Fruit fly (Drosophila melanogaster) whole organism, embryonic: ENCODE results near the gene CG17321.

ENCODE experiments used
- Abd-B ChIP-seq: fragments of 200-800 bp; sonication (Bioruptor generic); optimal IDR thresholded peaks from 2 replicates; lab custom pipeline; 2018; ENCODE audit warnings: missing biosample characterization, mild to moderate bottlenecking, missing genetic modification characterization, moderate library complexity
- B-H2 ChIP-seq: fragments of 200-800 bp; sonication (Bioruptor generic); optimal IDR thresholded peaks from 2 replicates; lab custom pipeline; 2018; ENCODE audit warnings: missing biosample characterization, mild to moderate bottlenecking, missing genetic modification characterization
- BtbVII ChIP-seq: fragments of 200-800 bp; sonication (Bioruptor generic); optimal IDR thresholded peaks from 3 replicates; lab custom pipeline; 2017; ENCODE audit warnings: missing biosample characterization, mild to moderate bottlenecking, missing genetic modification characterization
- CG10462 ChIP-seq: fragments of 200-800 bp; sonication (Bioruptor generic); optimal IDR thresholded peaks from 2 replicates; lab custom pipeline; 2016; ENCODE audit warnings: missing biosample characterization, missing genetic modification characterization
- CG12071 ChIP-seq: fragments of 200-800 bp; sonication (Bioruptor generic); optimal IDR thresholded peaks from 3 replicates; lab custom pipeline; 2018; ENCODE audit warnings: missing biosample characterization, mild to moderate bottlenecking, missing genetic modification characterization
- CG12942 ChIP-seq: fragments of 200-800 bp; sonication (Bioruptor generic); optimal IDR thresholded peaks from 3 replicates; lab custom pipeline; 2016; ENCODE audit warnings: missing biosample characterization, missing genetic modification characterization
- CG13624 ChIP-seq: fragments of 200-800 bp; sonication (Bioruptor generic); optimal IDR thresholded peaks from 2 replicates; lab custom pipeline; 2016; ENCODE audit warnings: missing biosample characterization, missing genetic modification characterization
- CG14441 ChIP-seq: fragments of 200-800 bp; sonication (Bioruptor generic); IDR thresholded peaks from 2 replicates; pipeline ENCODE4 v1.3.6; 2022; ENCODE audit warnings: missing biosample characterization, missing genetic modification characterization
- CG14667 ChIP-seq: fragments of 200-800 bp; sonication (Bioruptor generic); IDR thresholded peaks from 2 replicates; pipeline ENCODE4 v1.3.6; 2022; ENCODE audit warnings: missing biosample characterization, missing genetic modification characterization
- CG15479 ChIP-seq: fragments of 200-800 bp; sonication (Bioruptor generic); optimal IDR thresholded peaks from 3 replicates; lab custom pipeline; 2019; ENCODE audit warnings: missing biosample characterization, mild to moderate bottlenecking, missing genetic modification characterization, moderate library complexity
- CG15514 ChIP-seq: fragments of 200-800 bp; sonication (Bioruptor generic); optimal IDR thresholded peaks from 3 replicates; lab custom pipeline; 2017; ENCODE audit warnings: missing biosample characterization, missing genetic modification characterization, mild to moderate bottlenecking, moderate library complexity, missing genetic modification reagents
- CG17612 ChIP-seq: fragments of 200-800 bp; sonication (Bioruptor generic); IDR thresholded peaks from 2 replicates; pipeline ENCODE4 v1.3.6; 2022; ENCODE audit warnings: missing biosample characterization, missing genetic modification characterization
- CG18476 ChIP-seq: fragments of 200-800 bp; sonication (Bioruptor generic); optimal IDR thresholded peaks from 2 replicates; lab custom pipeline; 2016; ENCODE audit warnings: missing biosample characterization, mild to moderate bottlenecking, missing genetic modification characterization
- CG18599 ChIP-seq: fragments of 200-800 bp; sonication (Bioruptor generic); optimal IDR thresholded peaks from 3 replicates; lab custom pipeline; 2017; ENCODE audit warnings: missing biosample characterization, missing genetic modification characterization, mild to moderate bottlenecking, moderate library complexity, missing genetic modification reagents
- CG2712 ChIP-seq: fragments of 200-800 bp; optimal IDR thresholded peaks from 3 replicates; lab custom pipeline; 2019; ENCODE audit warnings: missing biosample characterization, mild to moderate bottlenecking, missing genetic modification characterization, moderate library complexity
- CG2875 ChIP-seq: fragments of 200-800 bp; sonication (Bioruptor generic); optimal IDR thresholded peaks from 2 replicates; lab custom pipeline; 2017; ENCODE audit warnings: missing biosample characterization, mild to moderate bottlenecking, missing genetic modification characterization, missing genetic modification reagents
- CG3281 ChIP-seq: fragments of 200-800 bp; sonication (Bioruptor generic); optimal IDR thresholded peaks from 3 replicates; lab custom pipeline; 2017; ENCODE audit warnings: missing biosample characterization, mild to moderate bottlenecking, missing genetic modification characterization
- CG33213 ChIP-seq: fragments of 200-800 bp; sonication (Bioruptor generic); optimal IDR thresholded peaks from 3 replicates; lab custom pipeline; 2016; ENCODE audit warnings: missing biosample characterization, missing genetic modification characterization
- CG33557 ChIP-seq: fragments of 200-800 bp; sonication (Bioruptor generic); optimal IDR thresholded peaks from 2 replicates; lab custom pipeline; 2019; ENCODE audit warnings: missing biosample characterization, mild to moderate bottlenecking, missing genetic modification characterization, moderate library complexity
- CG6765 ChIP-seq: fragments of 200-800 bp; sonication (Bioruptor generic); optimal IDR thresholded peaks from 3 replicates; lab custom pipeline; 2017; ENCODE audit warnings: missing biosample characterization, mild to moderate bottlenecking, missing genetic modification characterization
- CG6813 ChIP-seq: fragments of 200-800 bp; sonication (Bioruptor generic); optimal IDR thresholded peaks from 2 replicates; lab custom pipeline; 2017; ENCODE audit warnings: missing biosample characterization, missing genetic modification characterization, mild to moderate bottlenecking, moderate library complexity, missing genetic modification reagents
- CG7556 ChIP-seq: fragments of 200-800 bp; sonication (Bioruptor generic); optimal IDR thresholded peaks from 2 replicates; lab custom pipeline; 2017; ENCODE audit warnings: missing biosample characterization, mild to moderate bottlenecking, missing genetic modification characterization
- CG7928 ChIP-seq: fragments of 200-800 bp; sonication (Bioruptor generic); optimal IDR thresholded peaks from 2 replicates; lab custom pipeline; 2017; ENCODE audit warnings: missing biosample characterization, mild to moderate bottlenecking, missing genetic modification characterization
- CG8359 ChIP-seq: fragments of 200-800 bp; sonication (Bioruptor generic); optimal IDR thresholded peaks from 2 replicates; lab custom pipeline; 2017; ENCODE audit warnings: missing biosample characterization, mild to moderate bottlenecking, missing genetic modification characterization, borderline replicate concordance
- CG9817 ChIP-seq: fragments of 200-800 bp; sonication (Bioruptor generic); optimal IDR thresholded peaks from 2 replicates; lab custom pipeline; 2018; ENCODE audit warnings: missing biosample characterization, mild to moderate bottlenecking, missing genetic modification characterization, moderate library complexity
- CG9932 ChIP-seq: fragments of 200-800 bp; sonication (Bioruptor generic); IDR thresholded peaks from 2 replicates; pipeline ENCODE4 v1.3.6; 2022; ENCODE audit warnings: missing biosample characterization, missing genetic modification characterization
- D19B ChIP-seq: fragments of 200-800 bp; sonication (Bioruptor generic); optimal IDR thresholded peaks from 2 replicates; lab custom pipeline; 2017; ENCODE audit warnings: missing biosample characterization, mild to moderate bottlenecking, missing genetic modification characterization
- Dbx ChIP-seq: fragments of 200-800 bp; sonication (Bioruptor generic); IDR thresholded peaks from 3 replicates; pipeline ENCODE4 v1.3.6; 2022; ENCODE audit warnings: missing biosample characterization, missing genetic modification characterization
- Dp ChIP-seq: fragments of 200-800 bp; sonication (Bioruptor generic); optimal IDR thresholded peaks from 2 replicates; lab custom pipeline; 2018; ENCODE audit warnings: missing biosample characterization, mild to moderate bottlenecking, missing genetic modification characterization, moderate library complexity
- HLHmδ ChIP-seq: fragments of 200-800 bp; sonication (Bioruptor generic); optimal IDR thresholded peaks from 2 replicates; lab custom pipeline; 2018; ENCODE audit warnings: missing biosample characterization, mild to moderate bottlenecking, missing genetic modification characterization, moderate library complexity
- MTF-1 ChIP-seq: fragments of 200-800 bp; sonication (Bioruptor generic); optimal IDR thresholded peaks from 2 replicates; lab custom pipeline; 2018; ENCODE audit warnings: missing biosample characterization, mild to moderate bottlenecking, missing genetic modification characterization, borderline replicate concordance
- Myb ChIP-seq: fragments of 200-800 bp; sonication (Bioruptor generic); optimal IDR thresholded peaks from 2 replicates; lab custom pipeline; 2016; ENCODE audit warnings: missing biosample characterization, missing genetic modification characterization
- Pdp1 ChIP-seq, 2 experiments: fragments of 200-800 bp; sonication (Bioruptor generic); optimal IDR thresholded peaks; 3 replicates each; lab custom pipeline; 2016; ENCODE audit warnings: missing biosample characterization in 2 of 2, missing genetic modification characterization in 2 of 2, mild to moderate bottlenecking in 1 of 2, moderate library complexity in 1 of 2
- Poxn ChIP-seq: fragments of 200-800 bp; sonication (Bioruptor generic); IDR thresholded peaks from 2 replicates; pipeline ENCODE4 v1.3.6; 2022; ENCODE audit warnings: missing biosample characterization, missing genetic modification characterization
- Vsx1 ChIP-seq: fragments of 200-800 bp; sonication (Bioruptor generic); optimal IDR thresholded peaks from 2 replicates; lab custom pipeline; 2017; ENCODE audit warnings: missing biosample characterization, mild to moderate bottlenecking, missing genetic modification characterization, missing genetic modification reagents
- Xrp1 ChIP-seq: fragments of 200-800 bp; sonication (Bioruptor generic); IDR thresholded peaks from 2 replicates; pipeline ENCODE4 v1.3.6; 2022; ENCODE audit warnings: missing biosample characterization, missing genetic modification characterization
- amos ChIP-seq: fragments of 200-800 bp; sonication (Bioruptor generic); IDR thresholded peaks from 2 replicates; pipeline ENCODE4 v1.3.6; 2022; ENCODE audit warnings: missing biosample characterization, missing genetic modification characterization; ENCODE audit not compliant: partially characterized antibody
- aop ChIP-seq: fragments of 200-800 bp; sonication (Bioruptor generic); IDR thresholded peaks from 2 replicates; pipeline ENCODE4 v1.3.6; 2022; ENCODE audit warnings: missing biosample characterization, missing genetic modification characterization
- bcd ChIP-seq: fragments of 200-800 bp; sonication (Bioruptor generic); optimal IDR thresholded peaks from 2 replicates; lab custom pipeline; 2017; ENCODE audit warnings: missing biosample characterization, mild to moderate bottlenecking, missing genetic modification characterization
- esg ChIP-seq: fragments of 200-800 bp; sonication (Bioruptor generic); conservative IDR thresholded peaks from 2 replicates; pipeline ENCODE4 v1.3.6; 2022; ENCODE audit warnings: missing biosample characterization, missing genetic modification characterization
- fd102C ChIP-seq: fragments of 200-800 bp; sonication (Bioruptor generic); optimal IDR thresholded peaks from 2 replicates; lab custom pipeline; 2018; ENCODE audit warnings: missing biosample characterization, mild to moderate bottlenecking, missing genetic modification characterization, moderate library complexity
- fu2 ChIP-seq: fragments of 200-800 bp; sonication (Bioruptor generic); optimal IDR thresholded peaks from 2 replicates; lab custom pipeline; 2016; ENCODE audit warnings: missing biosample characterization, missing genetic modification characterization
- gce ChIP-seq: fragments of 200-800 bp; sonication (Bioruptor generic); IDR thresholded peaks from 3 replicates; pipeline ENCODE4 v1.3.6; 2022; ENCODE audit warnings: missing biosample characterization, missing genetic modification characterization
- nmo ChIP-seq: fragments of 200-800 bp; sonication (Bioruptor generic); optimal IDR thresholded peaks from 2 replicates; lab custom pipeline; 2018; ENCODE audit warnings: missing biosample characterization, mild to moderate bottlenecking, missing genetic modification characterization, moderate library complexity
- otp ChIP-seq: fragments of 200-800 bp; sonication (Bioruptor generic); IDR thresholded peaks from 3 replicates; pipeline ENCODE4, ENCODE4 v1.3.6; 2022; ENCODE audit warnings: missing biosample characterization, missing genetic modification characterization
- sens ChIP-seq: fragments of 200-800 bp; sonication (Bioruptor generic); peaks from one replicate; lab custom pipeline; 2016; ENCODE audit warnings: missing biosample characterization, missing genetic modification characterization
- stc ChIP-seq: fragments of 200-800 bp; sonication (Bioruptor generic); IDR thresholded peaks from 2 replicates; pipeline ENCODE4 v1.3.6; 2022; ENCODE audit warnings: missing biosample characterization, missing genetic modification characterization
- trh ChIP-seq: fragments of 200-800 bp; sonication (Bioruptor generic); optimal IDR thresholded peaks from 2 replicates; lab custom pipeline; 2016; ENCODE audit warnings: missing biosample characterization, missing genetic modification characterization
- tx ChIP-seq: fragments of 200-800 bp; sonication (Bioruptor generic); optimal IDR thresholded peaks from 2 replicates; lab custom pipeline; 2016; ENCODE audit warnings: missing biosample characterization, missing genetic modification characterization
- vvl ChIP-seq: fragments of 200-800 bp; sonication (Bioruptor generic); IDR thresholded peaks from 2 replicates; pipeline ENCODE4 v1.3.6; 2022; ENCODE audit warnings: missing biosample characterization, missing genetic modification characterization
- wdn ChIP-seq: fragments of 200-800 bp; sonication (Bioruptor generic); IDR thresholded peaks from 2 replicates; pipeline ENCODE4 v1.3.6; 2022; ENCODE audit warnings: missing biosample characterization, missing genetic modification characterization

CG17321 gene

dm6 chr2L:18899862-18900261 is 54.9 kb downstream of the CG17321 start (continued):
- TF ChIP-seq CG2712 (tag; lab: Kevin White, UChicago) (peak; percentile 84), Xrp1 (GFP tag; lab: Robert Waterston, UW) (peak; percentile 83), Vsx1 (GFP tag; lab: Kevin White, UChicago) (no peak), gce (no peak), CG3281 (GFP tag; lab: Kevin White, UChicago) (no peak), Dbx (GFP tag; lab: Robert Waterston, UW) (no peak), CG18476 (GFP tag; lab: Kevin White, UChicago) (no peak), Myb (GFP tag; lab: Kevin White, UChicago) (no peak), sens (GFP tag; lab: Kevin White, UChicago) (peak; percentile 93), MTF-1 (GFP tag; lab: Kevin White, UChicago) (no peak), aop (GFP tag; lab: Robert Waterston, UW) (no peak), fd102C (GFP tag; lab: Kevin White, UChicago) (no peak), Poxn (GFP tag; lab: Robert Waterston, UW) (no peak), CG2875 (GFP tag; lab: Kevin White, UChicago) (peak; percentile 35), BtbVII (GFP tag; lab: Kevin White, UChicago) (no peak), HLHmδ (no peak), bcd (GFP tag; lab: Kevin White, UChicago) (peak; percentile 4), CG14441 (no peak), CG9817 (no peak), CG12071 (GFP tag; lab: Kevin White, UChicago) (no peak), CG18599 (GFP tag; lab: Kevin White, UChicago) (no peak), CG9932 (no peak), CG10462 (GFP tag; lab: Kevin White, UChicago) (no peak), CG12942 (GFP tag; lab: Kevin White, UChicago) (no peak), CG6813 (no peak), vvl (peak; percentile 58), trh (GFP tag; lab: Kevin White, UChicago) (no peak), Abd-B (GFP tag; lab: Kevin White, UChicago) (peak; percentile 35), CG7928 (GFP tag; lab: Kevin White, UChicago) (no peak), CG33557 (GFP tag; lab: Kevin White, UChicago) (no peak), wdn (GFP tag; lab: Robert Waterston, UW) (no peak), CG8359 (GFP tag; lab: Kevin White, UChicago) (peak; percentile 48), Pdp1 (GFP tag; optimal IDR thresholded peaks at IDR 0.05; lab: Kevin White, UChicago) (peak; percentile 19 to 58), otp (GFP tag; lab: Robert Waterston, UW) (0 out of 3 replicates have a peak, but pooled peaks have one; percentile 20), tx (GFP tag; lab: Kevin White, UChicago) (no peak), esg (0 out of 2 replicates have a peak, but pooled peaks have one; percentile 22), B-H2 (no peak), CG33213 (GFP tag; lab: Kevin White, UChicago) (no peak), amos (GFP tag; lab: Robert Waterston, UW) (no peak), fu2 (no peak), CG15479 (GFP tag; lab: Kevin White, UChicago) (no peak), stc (GFP tag; lab: Robert Waterston, UW) (no peak), nmo (peak; percentile 64), CG7556 (no peak), D19B (GFP tag; lab: Kevin White, UChicago) (peak; percentile 57), CG14667 (peak; percentile 41; the same call in 1 of the 2 replicates), CG13624 (GFP tag; lab: Kevin White, UChicago) (no peak), CG17612 (GFP tag; lab: Robert Waterston, UW) (no peak), CG6765 (GFP tag; lab: Kevin White, UChicago) (no peak), Dp (GFP tag; lab: Kevin White, UChicago) (no peak), CG15514 (GFP tag; lab: Kevin White, UChicago) (no peak)
